Worm (Caenorhabditis elegans) whole organism, L4/young adult: ENCODE measurements around the gene ufd-3.
A peak's percentile ranks its signal among the peaks of the same experiment; 100 is the strongest.

Source experiments
- W03F9.2 ChIP-seq: fragments of 150-350 bp; optimal IDR thresholded peaks from 2 replicates; lab custom pipeline; 2014; ENCODE audit warnings: missing biosample characterization, missing genetic modification characterization
- dao-5 ChIP-seq: sonication (generic microtip); optimal IDR thresholded peaks from 2 replicates; lab custom pipeline; 2016; ENCODE audit warnings: missing genotype, missing genetic modification characterization, moderate library complexity, missing compliant biosample characterization
- him-1 ChIP-seq: sonication (generic microtip); optimal IDR thresholded peaks from 2 replicates; lab custom pipeline; 2016; ENCODE audit warnings: missing genotype, missing genetic modification reagents, missing genetic modification characterization, missing compliant biosample characterization

ufd-3 gene

DNA sequence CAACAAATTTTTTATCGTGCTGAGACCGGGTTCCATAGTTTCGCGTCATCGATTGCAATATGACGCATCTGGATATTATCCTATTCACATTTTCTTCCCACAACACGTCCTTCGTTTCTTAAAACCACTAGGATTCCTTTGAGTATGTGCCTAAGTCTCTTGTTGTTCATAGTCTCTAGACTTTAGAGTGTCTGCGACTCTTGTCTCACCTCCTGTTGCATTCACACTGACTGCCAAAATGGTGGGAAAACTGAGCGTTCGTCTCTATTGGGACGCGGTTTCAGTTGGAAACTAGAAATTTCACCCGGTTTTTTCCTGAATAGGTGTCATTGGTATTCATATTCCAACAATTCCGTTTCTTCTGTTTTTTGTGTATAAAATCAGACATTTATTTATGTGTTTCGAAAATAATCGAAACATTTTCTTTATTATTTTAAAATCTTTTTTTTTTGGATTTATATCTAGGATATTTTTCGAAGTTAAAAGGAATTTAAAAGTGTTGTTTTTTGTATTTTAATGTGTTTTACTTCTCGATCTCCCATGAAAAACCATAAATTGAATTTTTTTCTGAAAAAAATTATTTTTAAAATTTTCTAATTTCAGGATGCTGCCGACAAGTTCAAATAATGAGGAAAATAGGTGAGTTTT lies 18.8 kb upstream of the ufd-3 start, which contains the start of gene C05C10.2:
Gene C05C10.2 (plus strand): TSS at position 598 of the 648 bp plus-strand sequence.
- TF ChIP-seq him-1 (tag; lab: Kevin White, UChicago), result no peak
- no peak for TF ChIP-seq dao-5
- TF ChIP-seq W03F9.2 (tag; lab: Kevin White, UChicago), result no peak

DNA sequence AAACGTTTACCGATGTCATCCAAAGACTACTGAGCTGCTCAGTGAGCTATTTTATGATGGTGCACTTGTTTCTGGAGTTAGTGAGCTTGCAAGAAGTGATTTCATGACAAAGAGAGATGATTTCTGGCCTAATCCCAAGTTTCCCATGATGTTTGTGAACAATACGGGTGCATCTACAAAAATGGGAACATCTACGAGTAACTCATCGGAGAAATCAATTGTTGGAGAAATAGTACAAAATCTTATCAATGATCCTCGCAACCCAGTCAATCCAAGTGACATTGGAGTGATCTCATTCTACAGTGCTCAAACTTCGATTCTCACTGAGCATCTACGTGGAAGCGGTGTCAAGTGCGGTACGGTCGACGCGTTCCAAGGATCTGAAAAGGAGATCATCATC lies 12.1 kb upstream of the ufd-3 start:
- TF ChIP-seq dao-5, result no peak
- no peak for TF ChIP-seq him-1 (tag; lab: Kevin White, UChicago)
- TF ChIP-seq W03F9.2 (tag; lab: Kevin White, UChicago), result no peak

DNA sequence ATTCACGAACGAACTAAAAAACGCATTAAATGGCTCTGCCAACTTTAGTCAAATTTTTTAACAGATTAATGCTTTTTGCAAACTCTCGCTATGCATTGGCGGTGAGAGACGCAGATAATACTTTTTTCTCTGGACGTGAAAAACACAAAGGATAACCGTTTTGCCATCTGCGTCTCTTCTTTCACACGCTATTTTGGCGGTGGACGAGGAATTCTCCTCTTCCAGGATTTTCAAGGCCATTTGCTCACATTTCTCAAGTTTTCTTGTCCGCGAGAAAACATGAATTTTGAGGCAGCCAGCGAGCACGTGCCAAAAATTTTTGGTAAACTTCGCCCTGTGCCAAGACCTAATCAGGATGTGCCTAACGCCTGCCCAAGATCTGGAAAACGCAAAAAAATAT lies 9.5 kb upstream of the ufd-3 start:
- TF ChIP-seq dao-5, result no peak
- TF ChIP-seq him-1 (tag; lab: Kevin White, UChicago), result no peak
- no peak for TF ChIP-seq W03F9.2 (tag; lab: Kevin White, UChicago)

ce11 chrII:9931476-9931875 lies 9.1 kb upstream of the ufd-3 start, which contains the start of gene pho-11:
Gene pho-11 (plus strand): TSS chrII:9931849.
- TF ChIP-seq W03F9.2 (tag; lab: Kevin White, UChicago) (no peak), him-1 (tag; lab: Kevin White, UChicago) (no peak), dao-5 (no peak)

DNA sequence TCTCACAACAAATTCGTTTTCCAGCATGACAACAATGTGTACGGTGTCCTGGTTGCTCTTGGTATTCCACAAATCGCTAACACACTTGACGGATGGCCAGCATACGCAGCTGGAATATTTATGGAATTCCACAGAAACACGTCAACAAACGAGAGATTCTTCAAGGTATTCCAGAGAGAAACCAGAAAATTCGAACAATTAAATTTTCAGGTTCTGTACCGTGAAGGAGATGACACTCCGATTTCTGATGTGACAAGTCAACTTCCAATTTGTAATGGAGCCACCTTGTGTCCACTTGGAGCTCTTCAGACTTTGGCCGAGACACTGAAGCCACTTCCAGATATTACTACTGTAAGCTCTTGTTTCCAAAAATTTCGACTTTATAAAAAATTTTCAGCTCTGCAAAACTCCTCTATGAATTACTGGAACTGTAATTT lies 6.6 kb upstream of the ufd-3 start:
- TF ChIP-seq him-1 (tag; lab: Kevin White, UChicago) (no peak), W03F9.2 (tag; lab: Kevin White, UChicago) (peak; percentile 24), dao-5 (no peak)

DNA sequence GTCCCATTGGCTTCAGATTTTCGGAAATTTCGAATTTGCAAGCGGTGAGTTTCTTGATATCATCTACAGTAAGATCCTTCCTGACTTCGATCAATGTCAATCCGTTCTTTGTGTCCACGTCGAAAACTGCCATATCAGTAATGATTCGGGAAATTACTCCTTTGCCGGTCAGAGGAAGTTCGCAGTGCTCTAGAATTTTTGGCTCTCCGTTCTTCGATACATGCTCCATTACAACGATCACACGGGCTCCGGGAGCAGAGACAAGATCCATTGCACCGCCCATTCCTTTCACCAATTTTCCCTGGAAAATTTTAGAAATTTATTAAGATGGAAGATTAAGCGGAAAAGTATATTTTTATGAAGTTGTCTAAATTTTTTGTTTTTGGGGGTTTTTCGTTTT lies 6.0 kb upstream of the ufd-3 start:
- no peak for TF ChIP-seq dao-5
- TF ChIP-seq W03F9.2 (tag; lab: Kevin White, UChicago), result no peak
- TF ChIP-seq him-1 (tag; lab: Kevin White, UChicago), result no peak

DNA sequence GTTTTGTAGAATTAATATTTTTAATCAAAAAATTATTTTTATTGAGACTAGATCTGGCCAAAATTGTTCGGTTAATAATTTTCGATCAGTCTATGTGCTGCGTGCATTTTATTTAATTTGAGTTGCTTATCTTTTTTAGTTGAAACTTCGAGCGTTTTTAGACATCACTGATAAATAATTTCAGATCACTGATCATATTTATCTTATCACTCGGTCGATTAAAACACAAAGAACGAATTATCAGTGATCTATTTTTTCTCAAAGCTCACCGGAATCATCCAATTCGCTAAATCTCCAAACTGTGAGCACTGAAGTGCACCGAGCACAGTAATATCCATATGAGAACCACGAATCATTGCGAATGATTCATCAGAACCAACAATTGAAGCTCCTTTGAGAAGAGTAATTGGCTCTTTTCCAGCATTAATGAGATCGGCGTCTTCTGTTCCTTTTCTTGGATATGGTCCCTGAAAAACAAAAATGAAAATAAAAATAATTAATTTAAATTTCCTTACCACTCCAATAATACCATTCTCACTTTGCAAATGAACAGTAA lies 5.4 kb upstream of the ufd-3 start:
- TF ChIP-seq dao-5 (no peak), W03F9.2 (tag; lab: Kevin White, UChicago) (no peak), him-1 (tag; lab: Kevin White, UChicago) (no peak)

DNA sequence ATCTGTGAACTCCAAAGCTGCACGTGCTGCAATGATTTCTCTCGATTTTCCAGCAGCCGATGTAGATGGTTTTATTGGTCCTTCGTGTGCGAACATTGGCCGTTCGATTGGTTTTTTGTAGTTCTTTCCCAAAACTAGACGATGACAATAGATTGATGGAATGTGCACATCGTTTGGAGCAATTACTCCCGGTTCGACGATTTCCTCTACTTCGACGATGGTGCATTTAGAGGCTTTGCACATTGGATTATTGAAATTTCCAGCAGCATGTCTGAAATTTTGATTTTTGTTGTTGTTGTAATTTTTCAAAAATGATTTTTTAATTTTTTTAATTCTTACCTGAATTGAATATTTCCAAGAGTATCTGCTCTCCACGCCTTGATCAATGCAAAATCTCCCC lies 4.9 kb upstream of the ufd-3 start:
- TF ChIP-seq dao-5 (no peak), him-1 (tag; lab: Kevin White, UChicago) (no peak), W03F9.2 (tag; lab: Kevin White, UChicago) (no peak)

ce11 chrII:9936859-9937258 lies 3.7 kb upstream of the ufd-3 start, which contains the start of gene C05C10.3:
Gene C05C10.3 (minus strand): TSS chrII:9936893.
- no peak for TF ChIP-seq him-1 (tag; lab: Kevin White, UChicago)

ce11 chrII:9937611-9938010 lies 2.9 kb upstream of the ufd-3 start:
- TF ChIP-seq him-1 (tag; lab: Kevin White, UChicago), result no peak
- TF ChIP-seq dao-5, result no peak
- TF ChIP-seq W03F9.2 (tag; lab: Kevin White, UChicago), result peak; percentile 66

- TF ChIP-seq W03F9.2 (tag; lab: Kevin White, UChicago) (no peak), dao-5 (no peak), him-1 (tag; lab: Kevin White, UChicago) (no peak)
Measured at ce11 chrII:9938877-9939276, 1.7 kb upstream of the ufd-3 start, which contains the start of the genes C05C10.7 and C05C10.5. Gene C05C10.7 (minus strand): TSS chrII:9938971. Gene C05C10.5 (plus strand): TSS chrII:9939040.

- TF ChIP-seq him-1 (tag; lab: Kevin White, UChicago) (no peak), W03F9.2 (tag; lab: Kevin White, UChicago) (no peak), dao-5 (no peak)
Measured at ce11 chrII:9943246-9943645, 2.7 kb downstream of the ufd-3 start.

DNA sequence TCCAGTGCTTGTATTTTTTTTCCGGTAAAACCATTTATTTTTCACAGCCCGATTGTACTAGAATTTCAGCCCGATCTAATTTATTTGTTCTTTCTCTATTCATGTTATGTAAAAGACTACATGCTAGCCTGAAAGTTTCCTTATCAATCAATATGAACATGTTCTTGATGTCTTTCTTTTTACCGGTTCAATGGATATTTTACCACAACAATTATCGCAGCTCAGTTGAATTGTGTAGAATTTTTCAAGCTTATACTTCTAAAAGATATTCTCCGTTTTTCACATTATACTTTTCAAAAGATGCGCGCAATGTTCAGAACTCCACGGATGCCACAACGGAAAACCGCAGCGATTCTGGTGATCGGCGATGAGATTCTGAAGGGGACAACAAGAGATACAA lies 3.3 kb downstream of the ufd-3 start, which contains the start of gene flad-1:
Gene flad-1 (plus strand): TSS at position 301 of the 400 bp plus-strand sequence.
- no peak for TF ChIP-seq him-1 (tag; lab: Kevin White, UChicago)
- TF ChIP-seq W03F9.2 (tag; lab: Kevin White, UChicago), result no peak
- TF ChIP-seq dao-5, result no peak

ce11 chrII:9948662-9949061 lies 8.1 kb downstream of the ufd-3 start:
- TF ChIP-seq W03F9.2 (tag; lab: Kevin White, UChicago) (no peak), dao-5 (no peak), him-1 (tag; lab: Kevin White, UChicago) (no peak)
